Fruit fly (Drosophila melanogaster) whole organism, pupa: Measurements from ENCODE around the gene CG17327.

Experiments used
- CG10348 ChIP-seq: fragments of 200-800 bp; sonication (Bioruptor generic); IDR thresholded peaks from 2 replicates; pipeline ENCODE4 v1.3.6; 2022; ENCODE audit warnings: missing biosample characterization, missing genetic modification characterization
- CG12605 ChIP-seq: fragments of 200-800 bp; sonication (Bioruptor generic); IDR thresholded peaks from 2 replicates; pipeline ENCODE4 v1.3.6; 2022; ENCODE audit warnings: missing biosample characterization, missing genetic modification characterization
- CG8159 ChIP-seq: fragments of 200-800 bp; sonication (Bioruptor generic); optimal IDR thresholded peaks from 3 replicates; lab custom pipeline; 2018; ENCODE audit warnings: missing biosample characterization, mild to moderate bottlenecking, missing genetic modification characterization, moderate library complexity

- TF ChIP-seq CG8159 (tag; lab: Kevin White, UChicago): no peak
- no peak for TF ChIP-seq CG12605 (GFP tag; lab: Robert Waterston, UW)
- no peak for TF ChIP-seq CG10348
Measured at dm6 chr3R:13018995-13019394, 21.5 kb upstream of the CG17327 start.
